Worm (Caenorhabditis elegans): ENCODE results near the gene srg-16.

Gene srg-16

DNA sequence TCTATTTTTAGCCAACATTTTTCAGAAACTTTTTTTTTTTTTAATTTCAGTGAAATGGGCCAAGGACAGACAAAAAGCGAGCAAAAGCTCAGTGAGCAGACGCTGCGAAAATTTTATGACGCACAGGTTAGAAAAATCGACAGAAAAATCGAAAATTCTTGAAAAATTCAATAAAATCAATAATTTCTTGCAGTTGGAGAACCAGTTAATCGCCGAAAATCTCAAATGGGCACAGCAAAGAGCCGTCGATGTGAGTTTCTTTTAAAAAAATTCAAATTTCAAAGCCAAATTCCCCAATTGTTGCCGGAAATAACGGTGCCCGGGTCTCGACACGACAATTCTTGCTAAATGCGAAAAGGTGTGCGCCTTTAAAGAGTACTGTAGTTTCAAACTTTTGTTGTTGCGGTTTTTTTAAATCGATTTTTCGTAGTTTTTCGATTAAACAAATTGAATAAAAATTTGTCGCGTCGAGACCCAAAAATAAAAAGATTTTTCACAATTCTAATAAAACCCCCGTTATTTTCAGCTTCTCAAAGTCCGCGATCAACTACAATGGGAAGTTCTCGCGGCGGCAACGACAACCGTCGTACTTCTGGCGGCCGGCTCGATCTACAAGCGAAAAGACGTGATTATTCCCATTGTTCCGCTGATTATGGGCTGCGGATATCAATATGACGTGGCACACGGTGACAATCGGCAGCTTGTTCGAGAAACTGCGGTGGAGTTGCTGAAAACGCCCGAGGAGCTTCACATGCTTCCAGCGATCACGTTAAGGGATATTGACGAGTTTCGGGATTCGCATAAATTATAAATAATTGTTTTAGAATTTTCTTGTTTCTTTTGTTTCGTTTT is 6.1 kb upstream of the srg-16 start, which contains the start of gene tag-280:
Gene tag-280, plus strand, starts transcription at position 51 of the 852 bp plus-strand sequence.
- TF ChIP-seq efl-1 (optimal IDR thresholded peaks at IDR 0.05) (no peak), efl-1 (GFP tag; optimal IDR thresholded peaks at IDR 0.05 in 1 of 2) (peak in 1 of 2 experiments; percentile 59), fos-1 (tag; optimal IDR thresholded peaks at IDR 0.05) (no peak)

DNA sequence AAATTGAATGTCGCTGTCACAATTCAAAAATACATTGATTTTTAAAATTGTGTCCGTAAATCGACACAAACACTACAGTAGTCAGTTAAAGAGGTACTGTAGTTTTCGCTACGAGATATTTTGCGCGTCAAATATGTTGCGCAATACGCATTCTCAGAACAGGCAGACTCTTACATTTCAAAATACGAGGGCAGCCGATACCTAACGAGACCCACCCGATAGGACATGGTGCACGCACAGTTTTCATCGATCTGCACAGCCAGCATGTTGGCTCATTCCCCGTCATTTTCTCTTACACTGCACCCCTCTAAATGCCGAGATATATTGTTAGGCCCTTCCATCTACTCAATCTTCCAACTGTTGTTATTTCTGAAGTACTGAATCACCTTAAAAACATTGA is 4.7 kb upstream of the srg-16 start, which contains the start of gene F15A4.2:
Gene F15A4.2, plus strand, starts transcription at position 301 of the 400 bp plus-strand sequence.
- no peak for TF ChIP-seq nhr-84 (tag; optimal IDR thresholded peaks at IDR 0.05)
- TF ChIP-seq C04F5.9 (tag; optimal IDR thresholded peaks at IDR 0.05), result no peak
- TF ChIP-seq fkh-8 (tag; optimal IDR thresholded peaks at IDR 0.05), result no peak
- no peak for TF ChIP-seq pax-3 (tag; optimal IDR thresholded peaks at IDR 0.05)
- TF ChIP-seq tbx-2 (tag; optimal IDR thresholded peaks at IDR 0.05), result no peak

DNA sequence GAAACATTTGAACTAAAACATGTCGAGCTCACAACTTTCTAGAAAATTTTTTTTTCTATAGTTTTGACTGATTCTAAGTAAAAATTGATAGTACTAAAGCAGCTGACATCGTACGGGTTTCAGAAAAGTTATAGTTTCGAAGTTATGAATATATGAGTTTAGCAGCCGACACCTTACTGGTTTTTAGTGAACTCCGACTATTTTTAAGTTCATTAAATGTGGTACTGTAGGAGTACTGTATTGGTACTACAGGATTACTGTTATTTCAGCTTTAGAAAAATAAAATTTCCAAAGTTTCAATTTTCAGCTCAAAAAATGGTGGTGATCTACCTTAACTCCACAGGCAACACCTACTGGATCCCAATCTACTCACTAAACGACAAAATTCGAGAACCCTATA is 1.4 kb upstream of the srg-16 start, which contains the start of gene sre-37:
Gene sre-37, plus strand, starts transcription at position 301 of the 400 bp plus-strand sequence.
- no peak for TF ChIP-seq dsc-1 (tag; optimal IDR thresholded peaks at IDR 0.05)
- no peak for TF ChIP-seq ztf-4 (tag; optimal IDR thresholded peaks at IDR 0.05)
- TF ChIP-seq hlh-17 (GFP tag; optimal IDR thresholded peaks at IDR 0.05; ENCODE audit: borderline replicate concordance), result no peak
- TF ChIP-seq C34B4.2 (tag; optimal IDR thresholded peaks at IDR 0.05), result no peak
- TF ChIP-seq unc-98 (GFP tag; IDR thresholded peaks at IDR 0.05), result no peak
- no peak for TF ChIP-seq nhr-76 (tag; optimal IDR thresholded peaks at IDR 0.05)
- TF ChIP-seq ceh-8 (GFP tag; optimal IDR thresholded peaks at IDR 0.05), result no peak

DNA sequence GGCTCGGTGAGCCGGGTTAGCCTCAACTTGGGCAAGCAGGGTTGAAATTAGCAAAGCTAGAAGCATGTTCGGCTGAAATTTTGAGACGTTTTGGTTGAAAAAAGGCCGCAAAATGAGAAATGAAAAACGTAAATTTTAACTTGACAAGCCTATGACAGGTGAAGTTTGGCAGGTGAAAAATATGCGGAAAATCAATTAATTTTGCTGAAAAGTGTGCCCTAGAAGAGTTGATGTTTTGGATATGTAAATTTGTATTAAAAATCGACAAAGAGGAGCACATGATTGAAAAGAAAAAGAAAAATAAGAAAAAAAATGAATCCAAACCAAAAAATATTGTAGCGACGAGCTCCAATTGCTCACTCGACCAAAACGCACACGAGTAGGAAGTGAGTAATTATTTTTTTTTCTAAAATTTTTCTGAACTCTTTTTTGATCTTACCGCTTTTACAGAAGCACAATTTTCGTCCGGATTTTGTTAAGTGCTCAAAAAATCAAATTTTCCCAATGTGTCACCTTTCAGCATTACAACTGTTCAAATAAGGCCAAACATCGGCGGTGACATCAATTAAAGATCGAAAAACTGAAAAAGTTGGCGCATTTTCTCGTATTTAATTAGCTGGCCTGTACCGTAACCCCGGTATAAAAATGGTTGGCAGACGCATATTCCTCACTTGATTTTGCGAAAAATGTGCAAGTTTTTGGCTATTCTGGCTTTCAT is 4.4 kb downstream of the srg-16 start, which contains the start of the genes F15A4.5 and phat-8:
Gene F15A4.5, minus strand, starts transcription at position 101 of the 718 bp plus-strand sequence.
Gene phat-8, plus strand, starts transcription at position 668 of the 718 bp plus-strand sequence.
- TF ChIP-seq hpl-2 (GFP tag; optimal IDR thresholded peaks at IDR 0.05) (no peak), efl-1 (optimal IDR thresholded peaks at IDR 0.05) (no peak), efl-1 (GFP tag; optimal IDR thresholded peaks at IDR 0.05 in 1 of 2) (peak in 1 of 2 experiments; percentile 58), skn-1 (tag; optimal IDR thresholded peaks at IDR 0.05) (no peak)

DNA sequence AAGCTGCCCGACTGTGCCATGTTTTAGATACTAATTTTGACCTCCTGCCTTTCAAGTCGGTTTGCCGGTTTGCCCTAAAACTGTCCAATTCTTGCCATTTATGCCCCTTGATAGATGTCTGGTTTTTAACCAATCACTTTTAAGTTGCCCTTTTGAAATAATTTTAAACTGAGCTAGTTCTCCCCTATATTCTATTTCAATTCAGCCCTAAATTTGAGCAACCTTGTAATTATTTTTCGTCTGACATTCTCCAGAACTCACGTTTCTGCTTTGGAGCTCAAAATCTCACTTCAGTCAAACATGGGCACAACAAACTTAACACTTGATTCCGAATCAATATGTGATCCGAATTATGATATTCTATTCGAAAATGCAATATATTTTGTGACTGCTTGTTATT is 6.5 kb downstream of the srg-16 start, which contains the start of gene srg-17:
Gene srg-17, plus strand, starts transcription at position 301 of the 400 bp plus-strand sequence.
- TF ChIP-seq snpc-4 (tag; optimal IDR thresholded peaks at IDR 0.05) (no peak), efl-1 (optimal IDR thresholded peaks at IDR 0.05) (no peak), efl-1 (GFP tag; optimal IDR thresholded peaks at IDR 0.05 in 1 of 2) (peak in 1 of 2 experiments; percentile 48), pax-3 (tag; optimal IDR thresholded peaks at IDR 0.05) (no peak), F16B12.6 (tag; optimal IDR thresholded peaks at IDR 0.05) (no peak), pqm-1 (tag; optimal IDR thresholded peaks at IDR 0.05) (no peak)

DNA sequence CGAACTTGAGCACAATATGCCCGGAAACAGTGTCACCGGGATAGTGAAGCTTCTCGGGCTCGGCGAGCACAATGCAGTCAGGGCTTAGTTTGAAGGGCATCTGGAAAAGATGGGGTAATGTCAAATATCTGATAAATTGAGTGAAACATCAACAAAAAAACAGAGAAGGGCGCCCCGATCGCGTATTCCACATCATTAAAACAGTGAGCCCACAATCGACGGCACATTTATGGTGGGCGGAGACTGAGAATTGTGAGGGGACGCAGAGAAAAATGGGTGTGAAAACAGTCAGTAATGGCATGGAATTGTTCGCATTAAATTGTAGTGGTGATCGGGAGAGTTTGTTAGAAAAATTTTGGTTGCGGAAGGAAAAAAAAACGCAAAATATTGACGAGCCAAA is 13.9 kb downstream of the srg-16 start, which contains the start of gene arrd-9:
Gene arrd-9, minus strand, starts transcription at position 101 of the 400 bp plus-strand sequence.
- no peak for TF ChIP-seq nhr-47 (tag; optimal IDR thresholded peaks at IDR 0.05)
- no peak for TF ChIP-seq nhr-19 (GFP tag; conservative IDR thresholded peaks at IDR 0.05)
- no peak for TF ChIP-seq sox-4 (tag; optimal IDR thresholded peaks at IDR 0.05)
- no peak for TF ChIP-seq mab-9 (GFP tag; IDR thresholded peaks at IDR 0.05)
- TF ChIP-seq hlh-17 (GFP tag; optimal IDR thresholded peaks at IDR 0.05; ENCODE audit: borderline replicate concordance), result no peak
- TF ChIP-seq pqm-1 (tag; optimal IDR thresholded peaks at IDR 0.05), result no peak
- no peak for TF ChIP-seq irx-1 (tag; optimal IDR thresholded peaks at IDR 0.05)
- TF ChIP-seq fkh-4 (tag; optimal IDR thresholded peaks at IDR 0.05; ENCODE audit: borderline replicate concordance), result no peak
- TF ChIP-seq fkh-8 (tag; optimal IDR thresholded peaks at IDR 0.05), result no peak
- no peak for TF ChIP-seq lin-35 (GFP tag; optimal IDR thresholded peaks at IDR 0.05)
- no peak for TF ChIP-seq egl-13 (tag; optimal IDR thresholded peaks at IDR 0.05)
- no peak for TF ChIP-seq unc-30 (tag; optimal IDR thresholded peaks at IDR 0.05)
- TF ChIP-seq unc-98 (GFP tag; IDR thresholded peaks at IDR 0.05), result no peak
- TF ChIP-seq nhr-28 (tag; optimal IDR thresholded peaks at IDR 0.05), result no peak
- TF ChIP-seq tlp-1 (tag; optimal IDR thresholded peaks at IDR 0.05), result no peak
- TF ChIP-seq mdl-1 (tag; optimal IDR thresholded peaks at IDR 0.05), result no peak
- no peak for TF ChIP-seq vab-15 (tag; optimal IDR thresholded peaks at IDR 0.05)
- no peak for TF ChIP-seq ceh-88 (GFP tag; IDR thresholded peaks at IDR 0.05)
